Fruit fly (Drosophila melanogaster) Kc167 (cell line): ENCODE data around the gene RpS30.

Source experiments
- Myc ChIP-seq: fragments of >200 bp; optimal IDR thresholded peaks from 2 replicates; lab custom pipeline; 2017; ENCODE audit warnings: missing external identifiers
- Sin3A ChIP-seq: fragments of >200 bp; optimal IDR thresholded peaks from 2 replicates; lab custom pipeline; 2018; ENCODE audit warnings: missing external identifiers
- insv ChIP-seq: fragments of >200 bp; optimal IDR thresholded peaks from 3 replicates; lab custom pipeline; 2018; ENCODE audit warnings: missing external identifiers
- psq ChIP-seq: fragments of >200 bp; optimal IDR thresholded peaks from 2 replicates; lab custom pipeline; 2017; ENCODE audit warnings: missing external identifiers

DNA sequence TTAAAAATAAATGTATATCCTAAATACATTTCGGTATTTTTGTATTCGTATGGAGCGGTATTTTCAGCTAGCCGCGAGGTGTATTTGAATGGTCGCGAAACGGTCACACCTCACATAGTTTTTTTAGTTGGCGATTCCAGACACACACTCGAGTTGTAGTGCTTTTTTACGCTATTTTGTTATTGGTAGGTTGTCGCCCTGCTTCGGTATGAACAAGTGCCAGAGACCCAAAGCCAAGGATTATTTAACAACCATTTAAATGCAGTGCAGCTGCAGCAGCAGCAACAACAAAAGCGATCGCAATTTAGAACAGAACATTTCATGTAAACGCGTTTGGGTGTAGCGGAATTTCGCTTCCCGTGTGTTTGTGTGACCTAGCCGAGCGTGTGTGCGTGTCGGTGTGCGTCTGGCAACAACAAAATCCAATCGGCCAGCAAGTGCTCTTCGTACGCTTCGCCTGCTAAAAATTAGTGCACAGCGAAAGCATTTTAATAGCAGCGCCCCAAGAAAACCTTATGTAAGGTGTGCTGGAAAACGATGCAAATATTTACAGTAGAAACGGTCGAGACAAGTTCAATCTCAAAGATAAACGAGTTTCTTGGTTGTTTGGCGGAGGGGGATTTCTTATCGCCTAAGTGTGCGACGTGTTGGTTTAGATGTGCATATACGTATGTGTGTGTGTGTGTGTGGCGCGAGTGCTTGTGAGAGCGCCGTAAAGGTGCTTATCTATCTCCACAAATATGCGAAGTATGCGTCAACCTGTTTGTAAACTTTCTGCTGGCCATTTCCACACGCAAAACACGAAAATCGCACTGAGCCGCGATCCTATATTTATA is 17.4 kb upstream of the RpS30 start, which contains the start of gene Synd:
- no peak for TF ChIP-seq insv
- no peak for TF ChIP-seq Myc (lab: Kevin White, UChicago)
- TF ChIP-seq psq (lab: Kevin White, UChicago), result no peak
- TF ChIP-seq Sin3A (lab: Kevin White, UChicago), result no peak
